Worm (Caenorhabditis elegans): ENCODE data around the gene T23G7.2.

The T23G7.2 gene

DNA sequence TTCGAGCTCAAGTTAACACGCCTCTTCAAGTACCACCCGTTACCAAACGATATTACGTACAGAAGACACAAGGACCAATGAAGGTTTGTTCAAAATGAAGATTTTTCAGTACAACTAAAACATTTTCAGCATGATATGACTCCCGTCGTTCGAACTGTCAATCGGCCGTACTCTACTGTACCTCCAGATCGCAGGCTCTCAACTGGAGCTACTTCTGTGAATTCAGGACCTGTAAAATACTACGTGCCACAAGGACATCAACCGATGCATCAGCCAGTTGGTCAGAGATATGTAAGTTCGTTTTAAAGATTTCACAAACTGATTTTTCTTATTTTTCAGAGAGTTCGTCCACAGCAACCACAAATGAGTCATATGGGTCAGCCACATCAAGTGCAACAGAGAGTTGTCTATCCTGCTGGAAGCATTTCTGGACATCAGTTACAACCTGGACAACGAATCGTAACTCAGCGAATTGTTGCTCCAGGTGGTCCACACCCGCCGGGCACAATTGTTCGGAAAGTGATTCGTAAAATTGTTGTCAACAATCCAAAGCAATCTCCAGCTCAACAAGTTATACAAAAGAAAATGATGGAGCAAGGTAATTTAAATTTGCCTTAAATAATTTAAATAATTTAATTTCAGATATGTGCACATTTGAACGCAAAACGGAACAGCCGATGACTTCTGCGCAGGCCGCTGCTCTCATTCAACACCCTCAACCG lies 1.1 kb downstream of the T23G7.2 start:
- no peak for TF ChIP-seq unc-62 (GFP tag; optimal IDR thresholded peaks at IDR 0.05)

ce11 chrII:9170851-9171250 lies 1.9 kb downstream of the T23G7.2 start:
- TF ChIP-seq unc-62 (GFP tag; optimal IDR thresholded peaks at IDR 0.05), result no peak

DNA sequence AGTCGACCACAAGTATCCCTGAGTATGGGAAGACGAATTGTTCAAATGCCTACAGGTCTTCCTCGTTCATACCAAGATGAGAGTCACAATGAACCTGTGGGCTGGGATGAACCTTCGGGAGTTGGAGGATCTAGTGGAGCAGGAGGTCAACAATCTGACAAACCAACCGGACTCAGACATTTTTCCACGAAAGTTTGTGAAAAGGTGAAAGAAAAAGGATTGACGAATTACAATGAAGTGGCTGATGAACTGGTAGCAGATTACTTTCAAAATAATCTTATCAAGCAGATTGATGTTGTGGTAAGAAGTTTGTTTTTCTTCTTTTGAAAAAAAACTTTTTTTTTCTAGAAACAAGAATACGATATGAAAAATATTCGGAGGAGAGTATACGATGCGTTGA lies 2.7 kb downstream of the T23G7.2 start:
- no peak for TF ChIP-seq unc-62 (GFP tag; optimal IDR thresholded peaks at IDR 0.05)

- no peak for TF ChIP-seq unc-62 (GFP tag; optimal IDR thresholded peaks at IDR 0.05)
Observed at ce11 chrII:9169450-9169960, 3.2 kb downstream of the T23G7.2 start, which contains the start of gene dpl-1. Gene dpl-1, plus strand, starts transcription at chrII:9169910.

- no peak for TF ChIP-seq unc-62 (GFP tag; optimal IDR thresholded peaks at IDR 0.05)
Observed at ce11 chrII:9167730-9168129, 5.0 kb downstream of the T23G7.2 start, which contains the start of gene T23G7.3. Gene T23G7.3, minus strand, starts transcription at chrII:9167830.

DNA sequence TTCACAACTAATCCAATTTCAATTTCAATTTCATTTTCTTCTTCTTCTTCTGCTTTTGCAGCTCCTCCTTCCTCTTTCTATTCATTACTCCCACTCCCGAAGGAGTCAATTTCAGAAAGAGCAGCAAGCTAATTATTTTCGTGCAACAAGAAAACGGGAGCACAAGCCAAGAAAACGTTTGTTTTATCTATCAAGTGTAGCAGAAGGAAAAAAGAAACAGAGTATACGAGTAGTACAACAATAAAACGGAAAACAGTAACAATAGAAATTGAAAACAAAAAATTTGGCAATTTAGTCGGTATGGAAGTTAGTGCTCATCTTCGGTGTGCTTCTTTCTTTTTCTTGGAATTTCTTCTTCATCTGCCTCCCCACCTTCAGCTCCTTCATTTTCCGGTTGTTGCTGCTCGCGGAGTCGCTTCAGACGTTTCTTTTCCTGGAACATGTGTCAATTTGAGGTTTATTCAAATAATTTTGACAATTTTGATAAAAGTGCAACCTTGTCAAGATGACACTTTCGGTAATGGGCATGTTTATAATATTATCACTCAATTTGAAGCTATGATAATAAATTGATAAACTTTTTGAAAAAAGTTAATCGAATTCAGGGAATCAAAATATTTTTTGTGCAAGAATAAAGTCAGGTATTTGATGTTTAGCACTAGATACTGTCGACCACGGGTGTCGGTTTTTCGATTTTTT lies 6.8 kb downstream of the T23G7.2 start, which contains the start of gene W07A12.8:
Gene W07A12.8 (minus strand): TSS at position 51 of the 699 bp plus-strand sequence.
- TF ChIP-seq unc-62 (GFP tag; optimal IDR thresholded peaks at IDR 0.05), result no peak

DNA sequence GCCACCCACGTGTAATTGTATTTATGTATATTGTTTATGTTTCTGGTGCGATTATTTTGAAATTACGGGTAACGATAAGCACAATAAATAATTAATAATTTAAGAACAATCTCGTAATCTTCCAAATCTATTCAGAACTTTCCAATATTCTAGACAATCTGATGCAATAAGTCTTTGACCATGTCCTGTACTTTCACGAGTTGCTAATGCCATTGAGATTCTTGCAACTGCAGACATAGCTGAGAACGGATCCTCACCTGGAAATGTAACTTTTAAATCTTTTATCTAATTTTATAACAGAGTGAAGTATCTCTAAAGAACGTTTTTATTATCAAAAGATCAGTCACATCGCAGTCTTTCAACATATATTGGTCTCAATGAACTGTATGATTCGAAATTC lies 9.4 kb downstream of the T23G7.2 start:
- no peak for TF ChIP-seq unc-62 (GFP tag; optimal IDR thresholded peaks at IDR 0.05)

DNA sequence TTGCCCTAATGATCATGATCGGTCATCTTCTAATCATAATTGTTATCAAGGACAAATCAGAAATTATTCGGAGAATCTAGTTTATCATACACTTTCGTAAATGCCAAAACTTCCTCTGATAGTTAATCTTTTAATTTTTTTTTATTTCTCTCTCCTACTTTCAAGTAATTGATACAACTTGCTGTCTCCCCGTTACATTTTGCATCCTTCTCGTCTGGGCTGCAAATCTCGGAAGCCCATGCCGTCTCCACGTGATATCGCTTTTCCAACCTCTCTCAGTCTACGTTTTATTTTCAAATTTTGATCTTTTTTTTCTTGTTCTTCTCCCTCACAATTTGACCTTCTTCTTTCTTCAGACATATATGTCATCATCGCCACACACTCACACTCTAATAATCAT lies 11.7 kb downstream of the T23G7.2 start, which contains the start of gene rhy-1:
Gene rhy-1 (plus strand): TSS at position 357 of the 400 bp plus-strand sequence.
- no peak for TF ChIP-seq unc-62 (GFP tag; optimal IDR thresholded peaks at IDR 0.05)

ce11 chrII:9160197-9160806 lies 12.4 kb downstream of the T23G7.2 start:
- TF ChIP-seq unc-62 (GFP tag; optimal IDR thresholded peaks at IDR 0.05), result no peak

DNA sequence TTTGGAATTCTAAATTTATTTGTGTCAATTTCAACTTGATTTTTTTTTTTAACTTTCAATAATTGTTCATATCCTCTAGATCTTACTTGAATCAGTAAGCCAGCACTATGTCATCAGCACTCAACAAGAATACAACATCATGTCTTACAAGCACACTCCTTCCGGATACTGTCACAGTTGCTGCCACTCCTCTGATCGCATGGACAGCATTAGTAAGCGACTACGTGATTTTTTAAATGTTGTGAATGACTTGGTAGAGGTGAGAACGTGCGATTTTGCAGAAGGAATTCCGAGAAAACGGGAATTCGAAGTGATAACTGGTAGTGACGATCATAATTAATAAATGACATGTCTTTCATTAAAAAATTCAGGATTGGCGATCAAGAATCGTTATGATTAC lies 14.7 kb downstream of the T23G7.2 start, which contains the start of gene oac-54:
Gene oac-54 (plus strand): TSS at position 83 of the 400 bp plus-strand sequence.
- TF ChIP-seq unc-62 (GFP tag; optimal IDR thresholded peaks at IDR 0.05), result no peak

DNA sequence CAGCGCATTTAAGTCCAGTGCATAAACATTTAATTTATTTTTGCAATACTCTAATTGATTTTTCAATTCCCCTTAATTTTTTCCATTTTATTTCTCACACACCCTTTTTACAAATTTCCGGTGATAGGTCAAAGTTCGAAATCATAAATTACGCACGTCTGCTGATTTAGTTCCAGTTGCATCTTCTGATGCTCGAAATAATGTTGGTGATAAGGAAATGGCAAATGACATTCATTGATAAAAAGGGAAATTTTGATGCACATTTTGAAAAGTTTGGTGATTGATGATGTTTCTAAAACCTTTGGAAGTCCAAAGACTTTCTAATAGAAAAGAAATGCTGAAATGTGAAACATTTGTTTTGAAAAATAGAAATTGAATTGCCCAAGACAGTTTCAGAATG lies 15.6 kb downstream of the T23G7.2 start:
- TF ChIP-seq unc-62 (GFP tag; optimal IDR thresholded peaks at IDR 0.05), result no peak

- no peak for TF ChIP-seq unc-62 (GFP tag; optimal IDR thresholded peaks at IDR 0.05)
Observed at ce11 chrII:9156277-9156676, 16.5 kb downstream of the T23G7.2 start.

ce11 chrII:9154339-9154738 lies 18.4 kb downstream of the T23G7.2 start:
- TF ChIP-seq unc-62 (GFP tag; optimal IDR thresholded peaks at IDR 0.05), result no peak

DNA sequence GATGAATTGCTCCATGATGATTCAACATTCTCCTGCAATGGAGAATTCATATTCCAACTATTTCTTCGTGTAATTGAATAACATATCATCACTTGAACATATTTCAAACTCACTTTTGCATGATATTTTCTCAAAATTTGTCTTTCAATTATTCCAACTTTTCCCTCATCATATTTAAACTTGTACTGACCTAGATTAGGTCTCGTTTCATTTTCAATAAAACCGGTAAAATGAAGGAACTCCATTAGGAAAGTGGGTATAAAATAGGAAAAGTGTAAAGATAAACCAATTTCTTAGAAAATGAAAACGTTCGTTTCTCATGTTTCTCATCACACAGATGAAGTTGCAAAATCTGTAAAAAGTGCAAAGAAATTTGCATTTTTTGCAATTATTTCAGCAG lies 20.5 kb downstream of the T23G7.2 start, which contains the start of gene col-78:
Gene col-78 (plus strand): TSS at position 301 of the 400 bp plus-strand sequence.
- TF ChIP-seq unc-62 (GFP tag; optimal IDR thresholded peaks at IDR 0.05), result no peak

DNA sequence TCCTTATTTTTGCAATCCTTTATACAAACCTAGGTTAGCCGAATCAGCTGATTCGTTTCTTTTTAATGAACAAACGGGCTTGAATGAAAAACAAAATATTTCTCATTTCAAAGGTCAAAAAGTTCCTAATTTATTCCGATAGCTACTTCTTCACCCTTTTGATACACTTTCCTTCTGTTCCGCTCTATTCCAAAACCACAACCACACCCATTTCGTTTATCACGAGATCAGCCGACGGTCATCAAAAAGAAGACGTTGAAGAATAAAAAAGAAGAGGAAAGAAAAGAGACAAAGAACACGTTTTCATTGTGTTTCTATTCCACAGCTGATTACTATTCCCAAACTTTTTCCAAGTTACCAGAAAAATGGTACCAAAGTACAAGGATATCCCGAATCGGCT lies 24.7 kb downstream of the T23G7.2 start:
- no peak for TF ChIP-seq unc-62 (GFP tag; optimal IDR thresholded peaks at IDR 0.05)

ce11 chrII:9145961-9146360 lies 26.8 kb downstream of the T23G7.2 start, which contains the start of gene W07A12.4:
Gene W07A12.4, plus strand, starts transcription at chrII:9146261.
- no peak for TF ChIP-seq unc-62 (GFP tag; optimal IDR thresholded peaks at IDR 0.05)

All from whole organism, dauer.